Worm (Caenorhabditis elegans): ENCODE data around the gene clec-189.
"Not testable (repeated sequence)": the region's sequence is repeated elsewhere in the genome, so short reads cannot be mapped to it uniquely, and the experiment has no call there.

Gene clec-189

ce11 chrIV:15166678-15167077 is 46.0 kb downstream of the clec-189 start:
- TF ChIP-seq hsf-1 (GFP tag; IDR thresholded peaks at IDR 0.05) (peak; percentile 96), attf-6 (GFP tag; IDR thresholded peaks at IDR 0.05) (peak; percentile 45; the same call in 1 of the 2 replicates), dox-1 (GFP tag; IDR thresholded peaks at IDR 0.05) (peak; percentile 73; the same call in 1 of the 2 replicates)

DNA sequence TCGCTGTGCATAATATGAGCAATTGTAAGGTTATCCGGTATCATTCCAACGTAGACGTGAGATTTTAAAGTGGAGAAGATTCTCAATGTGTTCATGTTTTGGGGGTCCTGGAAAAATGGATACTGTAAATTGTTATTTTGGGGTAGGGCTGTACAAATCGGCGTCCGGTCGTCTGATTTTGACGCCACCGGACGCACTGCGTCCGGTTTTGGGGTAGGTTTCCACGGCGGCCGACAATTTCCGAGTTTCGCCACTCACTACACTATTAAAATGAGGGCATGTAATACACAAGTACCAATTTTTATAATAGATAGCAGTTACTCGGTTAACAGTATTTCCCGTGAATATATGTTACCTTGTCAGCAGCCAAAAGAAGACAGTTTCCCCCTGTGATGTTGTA is 47.8 kb downstream of the clec-189 start:
- no peak for TF ChIP-seq pha-4 (tag; optimal IDR thresholded peaks at IDR 0.05)
- TF ChIP-seq tbp1 (GFP tag; optimal IDR thresholded peaks at IDR 0.05): peak; percentile 42
- TF ChIP-seq ztf-3 (GFP tag; optimal IDR thresholded peaks at IDR 0.05): no peak
- TF ChIP-seq snpc-1.3 (tag; optimal IDR thresholded peaks at IDR 0.05; ENCODE audit: insufficient read depth): peak; percentile 37
- peak; percentile 35; the same call in 1 of the 2 replicates for TF ChIP-seq D2030.7 (GFP tag; IDR thresholded peaks at IDR 0.05)
- TF ChIP-seq attf-6 (GFP tag; IDR thresholded peaks at IDR 0.05): peak; percentile 98
- TF ChIP-seq snpc-4 (GFP tag; optimal IDR thresholded peaks at IDR 0.05): peak; percentile 89
- peak; percentile 83 to 95 (median 92) for TF ChIP-seq snpc-4 (tag; optimal IDR thresholded peaks at IDR 0.05)
- no peak for TF ChIP-seq nfya-1 (tag; optimal IDR thresholded peaks at IDR 0.05; ENCODE audit: borderline replicate concordance, insufficient read depth)
- no peak for TF ChIP-seq hsf-1 (GFP tag; IDR thresholded peaks at IDR 0.05)
- TF ChIP-seq lsl-1 (GFP tag; optimal IDR thresholded peaks at IDR 0.05): no peak
- peak; percentile 85 for TF ChIP-seq snpc-1.1 (tag; optimal IDR thresholded peaks at IDR 0.05; ENCODE audit: insufficient read depth)

DNA sequence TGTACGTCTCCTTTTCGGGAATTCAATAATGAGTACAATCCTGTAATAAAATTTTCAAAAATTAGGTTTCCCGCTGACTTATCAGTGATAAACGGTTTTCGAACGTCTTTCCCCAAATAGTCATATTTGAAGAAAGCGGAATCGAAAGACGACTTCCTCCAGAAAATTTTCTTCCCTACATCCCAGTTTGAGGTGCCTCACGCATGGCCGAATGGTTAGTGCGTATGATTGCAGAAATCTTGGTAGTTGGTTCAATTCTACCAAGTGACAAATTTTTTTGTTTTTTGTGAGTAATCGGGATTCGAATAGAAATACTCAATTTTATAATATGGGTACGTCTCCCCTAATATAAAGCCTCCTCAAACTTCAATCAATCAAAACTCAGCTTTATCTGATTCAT is 49.6 kb downstream of the clec-189 start:
- not testable (repeated sequence) for TF ChIP-seq snpc-4 (GFP tag; optimal IDR thresholded peaks at IDR 0.05)
- TF ChIP-seq snpc-4 (tag; optimal IDR thresholded peaks at IDR 0.05) (peak in 2 of 4 experiments; percentile 31 to 90), B0261.1 (tag; optimal IDR thresholded peaks at IDR 0.05) (peak; percentile 57), tbp1 (GFP tag; optimal IDR thresholded peaks at IDR 0.05) (peak; percentile 84), rpc-1 (optimal IDR thresholded peaks at IDR 0.05) (peak; percentile 29), rpc-1 (tag; optimal IDR thresholded peaks at IDR 0.05) (peak; percentile 62), D2030.7 (GFP tag; IDR thresholded peaks at IDR 0.05) (peak; percentile 47; the same call in 1 of the 2 replicates), hsf-1 (GFP tag; IDR thresholded peaks at IDR 0.05) (peak; percentile 47; the same call in 1 of the 2 replicates), rcor-1 (GFP tag; IDR thresholded peaks at IDR 0.05) (peak; percentile 38; the same call in 1 of the 2 replicates), attf-6 (GFP tag; IDR thresholded peaks at IDR 0.05) (peak; percentile 97)
